Worm (Caenorhabditis elegans) whole organism, L1 larva: ENCODE data around the gene tat-1.
A peak's percentile ranks its signal among the peaks of the same experiment; 100 is the strongest.

Experiments used
- F16B12.6 ChIP-seq: fragments of 150-350 bp; optimal IDR thresholded peaks from 2 replicates; lab custom pipeline; 2014; ENCODE audit warnings: missing biosample characterization, missing genetic modification characterization
- aha-1 ChIP-seq: fragments of 150-350 bp; optimal IDR thresholded peaks from 2 replicates; lab custom pipeline; 2014; ENCODE audit warnings: missing biosample characterization, missing genetic modification characterization
- ama-1 ChIP-seq: fragments of 150-350 bp; optimal IDR thresholded peaks from 2 replicates; lab custom pipeline; 2014
- ceh-8 ChIP-seq: fragments of 200-800 bp; sonication (Bioruptor generic); optimal IDR thresholded peaks from 2 replicates; lab custom pipeline; 2018; ENCODE audit warnings: mild to moderate bottlenecking, missing genetic modification characterization, moderate library complexity, missing compliant biosample characterization
- ceh-82 ChIP-seq, 3 experiments: fragments of 150-350 bp in 1 of 3; sonication (generic microtip) in 2 of 3; optimal IDR thresholded peaks; 2 replicates each; lab custom pipeline; 2014 to 2017; ENCODE audit warnings: missing biosample characterization in 3 of 3, missing genetic modification characterization in 3 of 3
- ceh-90 ChIP-seq: sonication (generic microtip); optimal IDR thresholded peaks from 2 replicates; lab custom pipeline; 2016; ENCODE audit warnings: missing genetic modification characterization, missing compliant biosample characterization
- dpl-1 ChIP-seq, 3 experiments: fragments of 150-350 bp in 2 of 3; sonication (generic microtip) in 1 of 3; optimal IDR thresholded peaks; 2 replicates each; lab custom pipeline; 2014 to 2017; ENCODE audit warnings: missing biosample characterization in 3 of 3, missing genetic modification characterization in 3 of 3, missing genetic modification reagents in 3 of 3
- dsc-1 ChIP-seq: sonication (generic microtip); optimal IDR thresholded peaks from 2 replicates; lab custom pipeline; 2016; ENCODE audit warnings: mild to moderate bottlenecking, missing genetic modification characterization, missing compliant biosample characterization
- efl-1 ChIP-seq, 4 experiments: fragments of 150-350 bp; optimal IDR thresholded peaks in 3 of 4; peaks in 1 of 4; 1 replicate in 1 of 4; 2 replicates in 3 of 4; lab custom pipeline; 2014; ENCODE audit warnings: missing biosample characterization in 2 of 4, missing genetic modification characterization in 2 of 4, missing genetic modification reagents in 2 of 4
- fkh-10 ChIP-seq: sonication (generic microtip); optimal IDR thresholded peaks from 2 replicates; lab custom pipeline; 2017; ENCODE audit warnings: missing biosample characterization, missing genetic modification reagents, missing genetic modification characterization
- fkh-4 ChIP-seq: sonication (generic microtip); optimal IDR thresholded peaks from 2 replicates; lab custom pipeline; 2016; ENCODE audit warnings: missing compliant biosample characterization, missing genetic modification characterization, borderline replicate concordance
- fkh-8 ChIP-seq: sonication (generic microtip); optimal IDR thresholded peaks from 2 replicates; lab custom pipeline; 2016; ENCODE audit warnings: mild to moderate bottlenecking, missing genetic modification characterization, missing compliant biosample characterization
- grh-1 ChIP-seq: fragments of 200-800 bp; sonication (Bioruptor generic); IDR thresholded peaks from 2 replicates; pipeline ENCODE4 v1.3.6; 2022; ENCODE audit warnings: missing genetic modification reagents, missing genetic modification characterization, missing compliant biosample characterization
- hlh-4 ChIP-seq: sonication (generic microtip); optimal IDR thresholded peaks from 2 replicates; lab custom pipeline; 2016; ENCODE audit warnings: mild to moderate bottlenecking, missing genetic modification characterization, missing compliant biosample characterization
- hpl-2 ChIP-seq: fragments of 150-350 bp; optimal IDR thresholded peaks from 2 replicates; lab custom pipeline; 2014; ENCODE audit warnings: missing biosample characterization, missing genetic modification reagents, missing genetic modification characterization
- lin-13 ChIP-seq: fragments of 150-350 bp; optimal IDR thresholded peaks from 2 replicates; lab custom pipeline; 2014; ENCODE audit warnings: missing biosample characterization, missing genetic modification reagents, missing genetic modification characterization
- lin-35 ChIP-seq, 2 experiments: fragments of 150-350 bp; optimal IDR thresholded peaks; 2 replicates each; lab custom pipeline; 2014; ENCODE audit warnings: missing biosample characterization in 2 of 2, missing genetic modification characterization in 2 of 2, missing genetic modification reagents in 2 of 2
- lin-39 ChIP-seq: fragments of 150-350 bp; optimal IDR thresholded peaks from 2 replicates; lab custom pipeline; 2014; ENCODE audit warnings: missing biosample characterization, missing genetic modification reagents, missing genetic modification characterization
- lsy-2 ChIP-seq, 2 experiments: fragments of 150-350 bp; optimal IDR thresholded peaks; 2 replicates each; lab custom pipeline; 2014; ENCODE audit warnings: missing biosample characterization in 2 of 2, missing genetic modification characterization in 2 of 2
- mab-9 ChIP-seq: fragments of 200-800 bp; sonication (Bioruptor generic); IDR thresholded peaks from 2 replicates; pipeline ENCODE4 v1.3.6; 2022; ENCODE audit warnings: missing genetic modification reagents, missing genetic modification characterization, missing compliant biosample characterization
- mdl-1 ChIP-seq, 2 experiments: fragments of 150-350 bp; optimal IDR thresholded peaks; 2 replicates each; lab custom pipeline; 2014 to 2017; ENCODE audit warnings: missing biosample characterization in 2 of 2, missing genetic modification characterization in 2 of 2, inconsistent platforms in 1 of 2
- nhr-20 ChIP-seq: sonication (generic microtip); optimal IDR thresholded peaks from 2 replicates; lab custom pipeline; 2016; ENCODE audit warnings: mild to moderate bottlenecking, missing genetic modification characterization, missing compliant biosample characterization
- nhr-237 ChIP-seq: fragments of 150-350 bp; optimal IDR thresholded peaks from 2 replicates; lab custom pipeline; 2014; ENCODE audit warnings: missing biosample characterization, missing genetic modification characterization
- nhr-47 ChIP-seq: sonication (generic microtip); optimal IDR thresholded peaks from 2 replicates; lab custom pipeline; 2016; ENCODE audit warnings: mild to moderate bottlenecking, missing genetic modification characterization, moderate library complexity, missing compliant biosample characterization
- nhr-71 ChIP-seq: sonication (generic microtip); optimal IDR thresholded peaks from 2 replicates; lab custom pipeline; 2016; ENCODE audit warnings: mild to moderate bottlenecking, missing genetic modification characterization, moderate library complexity, missing compliant biosample characterization
- nhr-76 ChIP-seq: sonication (generic microtip); optimal IDR thresholded peaks from 2 replicates; lab custom pipeline; 2017; ENCODE audit warnings: missing biosample characterization, missing genetic modification characterization
- nhr-84 ChIP-seq: sonication (generic microtip); optimal IDR thresholded peaks from 2 replicates; lab custom pipeline; 2017; ENCODE audit warnings: missing biosample characterization, missing genetic modification characterization
- nhr-85 ChIP-seq: sonication (generic microtip); peaks from one replicate; lab custom pipeline; 2016; ENCODE audit warnings: missing genetic modification characterization, inconsistent platforms, missing compliant biosample characterization
- nhr-90 ChIP-seq: sonication (generic microtip); optimal IDR thresholded peaks from 2 replicates; lab custom pipeline; 2016; ENCODE audit warnings: mild to moderate bottlenecking, missing genetic modification characterization, missing compliant biosample characterization; ENCODE audit not compliant: poor library complexity
- pqm-1 ChIP-seq: sonication (generic microtip); optimal IDR thresholded peaks from 3 replicates; lab custom pipeline; 2017; ENCODE audit warnings: missing biosample characterization, missing genetic modification characterization
- rnt-1 ChIP-seq: sonication (generic microtip); optimal IDR thresholded peaks from 2 replicates; lab custom pipeline; 2016; ENCODE audit warnings: mild to moderate bottlenecking, missing genetic modification characterization, moderate library complexity, missing compliant biosample characterization
- snu-23 ChIP-seq: sonication (generic microtip); optimal IDR thresholded peaks from 2 replicates; lab custom pipeline; 2016; ENCODE audit warnings: missing genetic modification characterization, missing compliant biosample characterization
- sptf-1 ChIP-seq: fragments of 150-350 bp; optimal IDR thresholded peaks from 2 replicates; lab custom pipeline; 2014; ENCODE audit warnings: missing biosample characterization, missing genetic modification characterization
- tlp-1 ChIP-seq: fragments of 150-350 bp; optimal IDR thresholded peaks from 2 replicates; lab custom pipeline; 2014; ENCODE audit warnings: missing biosample characterization, missing genetic modification characterization
- unc-30 ChIP-seq: sonication (generic microtip); optimal IDR thresholded peaks from 2 replicates; lab custom pipeline; 2017; ENCODE audit warnings: missing biosample characterization, missing genetic modification characterization
- unc-62 ChIP-seq: fragments of 150-350 bp; optimal IDR thresholded peaks from 2 replicates; lab custom pipeline; 2014; ENCODE audit warnings: missing biosample characterization, missing genetic modification reagents, missing genetic modification characterization
- unc-98 ChIP-seq: fragments of 200-800 bp; sonication (Bioruptor generic); IDR thresholded peaks from 2 replicates; pipeline ENCODE4 v1.3.6; 2022; ENCODE audit warnings: missing genetic modification characterization, missing compliant biosample characterization
- xbp-1 ChIP-seq: sonication (generic microtip); optimal IDR thresholded peaks from 2 replicates; lab custom pipeline; 2016; ENCODE audit warnings: missing genetic modification characterization, missing compliant biosample characterization
- ztf-4 ChIP-seq: fragments of 150-350 bp; optimal IDR thresholded peaks from 2 replicates; lab custom pipeline; 2014; ENCODE audit warnings: missing biosample characterization, missing genetic modification characterization

tat-1 gene

DNA sequence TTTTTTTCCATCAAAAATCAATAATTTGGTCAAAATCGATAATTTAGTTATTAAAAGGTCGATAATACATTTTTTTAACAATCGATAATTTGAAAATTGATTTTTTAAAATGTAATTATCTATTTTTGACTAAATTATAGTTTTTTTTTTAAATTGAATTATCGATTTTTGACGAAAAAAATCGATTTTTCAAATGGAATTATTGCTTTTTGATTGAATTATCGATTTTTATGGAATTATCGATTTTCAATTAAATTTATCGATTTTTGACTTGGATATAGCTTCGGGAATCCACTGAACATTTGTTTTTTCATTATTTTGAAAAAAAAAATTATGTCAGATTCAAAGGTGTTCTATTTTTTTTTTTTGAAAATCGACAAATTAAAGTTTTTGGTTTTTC, 11.2 kb downstream of the tat-1 start:
- no peak for TF ChIP-seq xbp-1
- no peak for TF ChIP-seq ceh-8 (GFP tag; lab: Kevin White, UChicago)
- no peak for TF ChIP-seq mdl-1 (tag; optimal IDR thresholded peaks at IDR 0.05; lab: Kevin White, UChicago)
- no peak for TF ChIP-seq lin-13 (GFP tag; lab: Kevin White, UChicago)
- no peak for TF ChIP-seq nhr-47 (tag; lab: Kevin White, UChicago)
- no peak for TF ChIP-seq efl-1 (optimal IDR thresholded peaks at IDR 0.05; lab: Kevin White, UChicago)
- TF ChIP-seq efl-1 (GFP tag; optimal IDR thresholded peaks at IDR 0.05 in 1 of 2; lab: Kevin White, UChicago): no peak
- no peak for TF ChIP-seq grh-1 (GFP tag; lab: Robert Waterston, UW)
- TF ChIP-seq unc-30 (tag; lab: Kevin White, UChicago): no peak
- TF ChIP-seq ceh-90 (tag; lab: Kevin White, UChicago): no peak
- no peak for TF ChIP-seq mab-9 (GFP tag; lab: Robert Waterston, UW)
- TF ChIP-seq sptf-1 (tag; lab: Kevin White, UChicago): no peak
- TF ChIP-seq nhr-71 (tag; lab: Kevin White, UChicago): no peak
- TF ChIP-seq fkh-10: no peak
- no peak for TF ChIP-seq pqm-1 (tag; lab: Kevin White, UChicago)
- TF ChIP-seq unc-98 (GFP tag; lab: Robert Waterston, UW): no peak
- TF ChIP-seq aha-1 (tag; lab: Kevin White, UChicago): no peak
- no peak for TF ChIP-seq fkh-4 (tag; lab: Kevin White, UChicago)
- no peak for TF ChIP-seq lin-39
- no peak for TF ChIP-seq hlh-4 (tag; lab: Kevin White, UChicago)
- no peak for TF ChIP-seq fkh-8 (tag; lab: Kevin White, UChicago)

- peak; percentile 55 for TF ChIP-seq rnt-1
- peak; percentile 24 to 41 for TF ChIP-seq lin-35 (GFP tag; optimal IDR thresholded peaks at IDR 0.05; lab: Kevin White, UChicago)
- no peak for TF ChIP-seq nhr-237
- TF ChIP-seq snu-23: peak; percentile 49
- peak in 1 of 3 experiments; percentile 27 for TF ChIP-seq ceh-82 (tag; optimal IDR thresholded peaks at IDR 0.05; lab: Kevin White, UChicago)
- TF ChIP-seq nhr-20 (tag; lab: Kevin White, UChicago): peak; percentile 1
- TF ChIP-seq nhr-47 (tag; lab: Kevin White, UChicago): peak; percentile 50
- TF ChIP-seq ama-1: no peak
- no peak for TF ChIP-seq nhr-85 (tag; lab: Kevin White, UChicago)
- TF ChIP-seq efl-1 (optimal IDR thresholded peaks at IDR 0.05; lab: Kevin White, UChicago): peak in 1 of 2 experiments; percentile 46
- peak; percentile 29 to 92 for TF ChIP-seq efl-1 (GFP tag; optimal IDR thresholded peaks at IDR 0.05 in 1 of 2; lab: Kevin White, UChicago)
- peak; percentile 9 for TF ChIP-seq dsc-1 (tag; lab: Kevin White, UChicago)
- peak; percentile 16 for TF ChIP-seq F16B12.6 (tag; lab: Kevin White, UChicago)
- TF ChIP-seq tlp-1 (tag; lab: Kevin White, UChicago): no peak
- peak in 2 of 3 experiments; percentile 29 to 32 for TF ChIP-seq dpl-1 (GFP tag; optimal IDR thresholded peaks at IDR 0.05; lab: Kevin White, UChicago)
- peak in 1 of 2 experiments; percentile 7 for TF ChIP-seq lsy-2 (tag; optimal IDR thresholded peaks at IDR 0.05; lab: Kevin White, UChicago)
- no peak for TF ChIP-seq unc-62
- no peak for TF ChIP-seq ceh-90 (tag; lab: Kevin White, UChicago)
Measured at ce11 chrIII:12399709-12400108, 21.8 kb downstream of the tat-1 start.

DNA sequence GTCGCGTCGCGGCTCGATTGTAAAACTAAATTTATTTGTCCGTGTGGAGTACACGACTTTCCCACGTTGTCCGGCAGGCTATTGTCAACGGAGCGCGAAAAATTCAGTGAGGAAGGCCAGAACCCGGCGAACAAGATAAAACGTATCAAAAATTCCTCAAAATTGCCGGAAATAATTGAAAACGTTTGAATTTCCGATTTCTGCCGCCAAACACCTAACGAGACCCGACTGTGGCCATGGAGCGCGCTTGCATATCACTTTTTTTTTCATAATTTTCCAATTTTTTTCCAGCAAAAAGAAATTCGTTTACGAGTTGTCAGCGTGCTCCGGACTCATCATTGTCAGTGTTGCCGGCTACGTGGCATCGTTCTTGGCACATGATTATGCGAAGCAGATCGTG, 23.1 kb downstream of the tat-1 start:
- TF ChIP-seq nhr-90 (tag; lab: Kevin White, UChicago) (no peak), ztf-4 (tag; lab: Kevin White, UChicago) (no peak), efl-1 (optimal IDR thresholded peaks at IDR 0.05; lab: Kevin White, UChicago) (no peak), efl-1 (GFP tag; optimal IDR thresholded peaks at IDR 0.05 in 1 of 2; lab: Kevin White, UChicago) (peak in 1 of 2 experiments; percentile 49), nhr-71 (tag; lab: Kevin White, UChicago) (no peak)

DNA sequence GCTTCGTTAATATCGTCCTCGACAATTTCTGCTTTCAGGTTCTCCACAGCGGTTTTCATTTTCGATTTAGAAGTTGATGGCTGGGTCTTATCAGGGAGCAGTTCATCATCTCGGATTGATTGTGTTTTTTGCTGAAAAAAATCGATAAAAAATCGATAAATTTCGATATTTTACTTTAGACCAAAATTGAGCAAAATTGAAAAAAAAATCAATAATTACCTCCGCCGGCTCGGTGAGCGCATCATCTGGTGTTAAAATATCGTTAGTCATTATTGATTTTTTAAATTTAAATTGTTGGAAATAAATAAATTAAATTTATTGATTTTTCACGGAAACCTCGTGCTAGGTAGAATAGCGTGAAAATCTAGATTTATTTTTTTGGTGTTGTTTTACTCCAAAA, 26.4 kb downstream of the tat-1 start, which contains the start of gene Y49E10.10:
Y49E10.10 (plus strand) TSS at position 381 of the 400 bp plus-strand sequence.
- TF ChIP-seq nhr-85 (tag; lab: Kevin White, UChicago): no peak
- TF ChIP-seq nhr-76 (tag; lab: Kevin White, UChicago): no peak
- no peak for TF ChIP-seq efl-1 (optimal IDR thresholded peaks at IDR 0.05; lab: Kevin White, UChicago)
- TF ChIP-seq efl-1 (GFP tag; optimal IDR thresholded peaks at IDR 0.05 in 1 of 2; lab: Kevin White, UChicago): peak in 1 of 2 experiments; percentile 42
- no peak for TF ChIP-seq nhr-90 (tag; lab: Kevin White, UChicago)
- no peak for TF ChIP-seq hpl-2 (GFP tag; lab: Kevin White, UChicago)
- no peak for TF ChIP-seq unc-98 (GFP tag; lab: Robert Waterston, UW)
- no peak for TF ChIP-seq nhr-84 (tag; lab: Kevin White, UChicago)
